Worm (Caenorhabditis elegans) whole organism, late embryonic: ENCODE measurements around the gene elt-4.

Experiments
- C38D4.7 ChIP-seq: fragments of 200-800 bp; sonication (Bioruptor generic); optimal IDR thresholded peaks from 2 replicates; lab custom pipeline; 2018; ENCODE audit warnings: mild to moderate bottlenecking, missing genetic modification characterization, moderate library complexity, missing compliant biosample characterization
- K09A11.1 ChIP-seq: sonication (generic microtip); optimal IDR thresholded peaks from 2 replicates; lab custom pipeline; 2017; ENCODE audit warnings: antibody characterized with exemption, mild to moderate bottlenecking, missing genetic modification characterization, missing compliant biosample characterization; ENCODE audit not compliant: insufficient read depth
- Y22D7AL.16 ChIP-seq: sonication (generic microtip); optimal IDR thresholded peaks from 2 replicates; lab custom pipeline; 2016; ENCODE audit warnings: missing genetic modification characterization, missing compliant biosample characterization
- ama-1 ChIP-seq: fragments of 150-350 bp; optimal IDR thresholded peaks from 2 replicates; lab custom pipeline; 2014
- ceh-14 ChIP-seq: sonication (generic microtip); optimal IDR thresholded peaks from 2 replicates; lab custom pipeline; 2016; ENCODE audit warnings: missing genotype, missing genetic modification characterization, missing compliant biosample characterization
- ceh-19 ChIP-seq: fragments of 200-800 bp; sonication (Bioruptor generic); optimal IDR thresholded peaks from 2 replicates; lab custom pipeline; 2018; ENCODE audit warnings: mild to moderate bottlenecking, missing genetic modification characterization, missing compliant biosample characterization
- ceh-22 ChIP-seq: sonication (generic microtip); optimal IDR thresholded peaks from 2 replicates; lab custom pipeline; 2017; ENCODE audit warnings: missing biosample characterization, missing genetic modification characterization
- ceh-24 ChIP-seq: sonication (generic microtip); optimal IDR thresholded peaks from 2 replicates; lab custom pipeline; 2016; ENCODE audit warnings: mild to moderate bottlenecking, missing genetic modification characterization, missing compliant biosample characterization
- ceh-34 ChIP-seq: sonication (generic microtip); optimal IDR thresholded peaks from 2 replicates; lab custom pipeline; 2016; ENCODE audit warnings: mild to moderate bottlenecking, missing genetic modification characterization, missing compliant biosample characterization
- ceh-45 ChIP-seq: fragments of 200-800 bp; sonication (Bioruptor generic); IDR thresholded peaks from 2 replicates; pipeline ENCODE4 v1.3.6; 2022; ENCODE audit warnings: missing genetic modification reagents, missing genetic modification characterization, missing compliant biosample characterization
- che-1 ChIP-seq: sonication (generic microtip); optimal IDR thresholded peaks from 2 replicates; lab custom pipeline; 2016; ENCODE audit warnings: mild to moderate bottlenecking, missing genetic modification characterization, missing compliant biosample characterization
- dve-1 ChIP-seq: sonication (generic microtip); optimal IDR thresholded peaks from 2 replicates; lab custom pipeline; 2017; ENCODE audit warnings: antibody characterized with exemption, mild to moderate bottlenecking, missing genetic modification characterization, missing compliant biosample characterization
- elt-2 ChIP-seq: sonication (generic microtip); optimal IDR thresholded peaks from 2 replicates; lab custom pipeline; 2016; ENCODE audit warnings: missing genetic modification reagents, missing genetic modification characterization, missing compliant biosample characterization
- ets-4 ChIP-seq: sonication (generic microtip); optimal IDR thresholded peaks from 2 replicates; lab custom pipeline; 2016; ENCODE audit warnings: missing genetic modification characterization, missing compliant biosample characterization
- fax-1 ChIP-seq: sonication (generic microtip); optimal IDR thresholded peaks from 2 replicates; lab custom pipeline; 2016; ENCODE audit warnings: missing genotype, missing genetic modification characterization, missing compliant biosample characterization
- fkh-10 ChIP-seq: fragments of 150-350 bp; optimal IDR thresholded peaks from 2 replicates; lab custom pipeline; 2014; ENCODE audit warnings: missing biosample characterization, missing genetic modification reagents, missing genetic modification characterization
- fkh-6 ChIP-seq: sonication (generic microtip); optimal IDR thresholded peaks from 2 replicates; lab custom pipeline; 2016; ENCODE audit warnings: missing genetic modification characterization, missing compliant biosample characterization
- gmeb-2 ChIP-seq: sonication (generic microtip); optimal IDR thresholded peaks from 2 replicates; lab custom pipeline; 2016; ENCODE audit warnings: missing genetic modification characterization, inconsistent platforms, missing compliant biosample characterization
- hlh-15 ChIP-seq: sonication (generic microtip); optimal IDR thresholded peaks from 2 replicates; lab custom pipeline; 2016; ENCODE audit warnings: missing genetic modification characterization, missing compliant biosample characterization
- hlh-30 ChIP-seq: sonication (generic microtip); optimal IDR thresholded peaks from 2 replicates; lab custom pipeline; 2017; ENCODE audit warnings: antibody characterized with exemption, missing genetic modification characterization, missing compliant biosample characterization; ENCODE audit not compliant: insufficient read depth
- hlh-8 ChIP-seq: sonication (generic microtip); optimal IDR thresholded peaks from 2 replicates; lab custom pipeline; 2016; ENCODE audit warnings: missing genotype, missing genetic modification characterization, missing compliant biosample characterization
- nhr-232 ChIP-seq: sonication (generic microtip); optimal IDR thresholded peaks from 2 replicates; lab custom pipeline; 2016; ENCODE audit warnings: missing genetic modification characterization, missing compliant biosample characterization
- npax-4 ChIP-seq: sonication (generic microtip); optimal IDR thresholded peaks from 2 replicates; lab custom pipeline; 2016; ENCODE audit warnings: missing genetic modification characterization, missing compliant biosample characterization
- odd-2 ChIP-seq: sonication (generic microtip); optimal IDR thresholded peaks from 2 replicates; lab custom pipeline; 2017; ENCODE audit warnings: antibody characterized with exemption, mild to moderate bottlenecking, missing genetic modification characterization, missing compliant biosample characterization
- pax-1 ChIP-seq: fragments of 150-350 bp; optimal IDR thresholded peaks from 2 replicates; lab custom pipeline; 2014; ENCODE audit warnings: missing biosample characterization, missing genetic modification characterization
- pqm-1 ChIP-seq: sonication (generic microtip); optimal IDR thresholded peaks from 2 replicates; lab custom pipeline; 2016; ENCODE audit warnings: missing genetic modification characterization, missing compliant biosample characterization
- rnt-1 ChIP-seq: sonication (generic microtip); optimal IDR thresholded peaks from 2 replicates; lab custom pipeline; 2016; ENCODE audit warnings: missing genetic modification characterization, missing compliant biosample characterization
- sox-4 ChIP-seq: sonication (generic microtip); optimal IDR thresholded peaks from 2 replicates; lab custom pipeline; 2017; ENCODE audit warnings: mild to moderate bottlenecking, missing genetic modification characterization, inconsistent platforms, missing compliant biosample characterization
- syd-9 ChIP-seq: sonication (generic microtip); optimal IDR thresholded peaks from 2 replicates; lab custom pipeline; 2016; ENCODE audit warnings: mild to moderate bottlenecking, missing genetic modification characterization, moderate library complexity, missing compliant biosample characterization
- ttx-3 ChIP-seq: sonication (generic microtip); optimal IDR thresholded peaks from 2 replicates; lab custom pipeline; 2016; ENCODE audit warnings: missing genetic modification reagents, missing genetic modification characterization, missing compliant biosample characterization
- unc-42 ChIP-seq: sonication (generic microtip); optimal IDR thresholded peaks from 2 replicates; lab custom pipeline; 2016; ENCODE audit warnings: missing genotype, missing genetic modification characterization, missing compliant biosample characterization
- unc-86 ChIP-seq: sonication (generic microtip); optimal IDR thresholded peaks from 2 replicates; lab custom pipeline; 2016; ENCODE audit warnings: missing genetic modification characterization, missing compliant biosample characterization
- zip-5 ChIP-seq: sonication (generic microtip); optimal IDR thresholded peaks from 2 replicates; lab custom pipeline; 2016; ENCODE audit warnings: missing genetic modification characterization, missing compliant biosample characterization

The elt-4 gene

DNA sequence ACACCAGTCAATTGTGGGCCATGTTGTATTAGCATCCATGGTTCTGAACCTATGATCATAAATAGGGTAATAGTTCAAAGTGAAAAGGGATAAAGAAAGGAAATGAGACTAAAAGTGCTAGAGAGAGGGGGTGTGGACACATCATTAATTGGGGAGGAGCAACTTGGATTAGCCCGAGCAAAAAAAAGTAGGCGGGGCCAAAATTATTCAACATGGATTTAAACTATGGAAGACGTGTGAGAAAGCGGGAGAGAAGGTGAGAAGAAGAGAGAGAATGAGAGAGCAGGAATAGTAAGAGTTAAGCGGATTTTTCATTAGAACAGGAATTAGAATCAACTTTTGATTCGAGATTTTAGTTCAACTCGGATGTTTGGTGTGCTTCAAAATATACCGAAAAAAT lies 11.8 kb upstream of the elt-4 start, which contains the start of gene C39B10.1:
Gene C39B10.1 (minus strand): TSS at position 101 of the 400 bp plus-strand sequence.
- TF ChIP-seq unc-86 (tag; lab: Kevin White, UChicago) (no peak), ceh-34 (tag; lab: Kevin White, UChicago) (no peak), rnt-1 (no peak), ama-1 (no peak), odd-2 (tag; lab: Kevin White, UChicago) (no peak), hlh-30 (tag; lab: Kevin White, UChicago) (no peak), fax-1 (tag; lab: Kevin White, UChicago) (no peak), ceh-14 (tag; lab: Kevin White, UChicago) (no peak), dve-1 (tag; lab: Kevin White, UChicago) (no peak), ceh-45 (no peak), ets-4 (tag; lab: Kevin White, UChicago) (no peak), npax-4 (no peak), pqm-1 (tag; lab: Kevin White, UChicago) (no peak), pax-1 (tag; lab: Kevin White, UChicago) (no peak), hlh-8 (tag; lab: Kevin White, UChicago) (no peak), K09A11.1 (tag; lab: Kevin White, UChicago) (no peak), che-1 (tag; lab: Kevin White, UChicago) (no peak)

DNA sequence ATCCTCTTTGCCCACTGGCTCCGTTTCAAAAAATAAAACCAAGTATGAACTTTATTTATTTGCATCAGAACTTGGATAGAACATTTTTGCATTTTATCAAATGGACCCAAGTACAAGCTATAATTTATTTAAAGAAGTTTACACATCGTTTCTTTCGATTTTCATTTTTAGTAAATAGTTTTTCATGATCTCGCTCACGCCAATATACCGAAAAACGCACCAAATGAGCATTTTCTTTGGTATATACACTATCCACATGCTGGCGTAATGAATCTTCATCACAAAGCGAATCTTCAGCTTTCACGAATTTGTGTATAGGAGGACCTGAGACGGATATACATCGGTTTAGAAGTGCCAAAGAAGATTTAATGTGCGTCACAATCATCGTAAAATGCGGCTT lies 1.2 kb downstream of the elt-4 start, which contains the start of gene C39B10.7:
Gene C39B10.7 (plus strand): TSS at position 301 of the 400 bp plus-strand sequence.
- TF ChIP-seq Y22D7AL.16 (tag; lab: Kevin White, UChicago) = no peak
- no peak for TF ChIP-seq elt-2 (tag; lab: Kevin White, UChicago)
- no peak for TF ChIP-seq dve-1 (tag; lab: Kevin White, UChicago)
- no peak for TF ChIP-seq K09A11.1 (tag; lab: Kevin White, UChicago)
- TF ChIP-seq unc-86 (tag; lab: Kevin White, UChicago) = no peak
- TF ChIP-seq fkh-6 (tag; lab: Kevin White, UChicago) = no peak
- no peak for TF ChIP-seq C38D4.7 (GFP tag; lab: Kevin White, UChicago)
- no peak for TF ChIP-seq fkh-10
- no peak for TF ChIP-seq syd-9 (tag; lab: Kevin White, UChicago)
- TF ChIP-seq zip-5 (tag; lab: Kevin White, UChicago) = no peak
- TF ChIP-seq che-1 (tag; lab: Kevin White, UChicago) = no peak
- TF ChIP-seq ceh-24 (tag; lab: Kevin White, UChicago) = no peak
- no peak for TF ChIP-seq unc-42 (tag; lab: Kevin White, UChicago)
- TF ChIP-seq pax-1 (tag; lab: Kevin White, UChicago) = no peak

DNA sequence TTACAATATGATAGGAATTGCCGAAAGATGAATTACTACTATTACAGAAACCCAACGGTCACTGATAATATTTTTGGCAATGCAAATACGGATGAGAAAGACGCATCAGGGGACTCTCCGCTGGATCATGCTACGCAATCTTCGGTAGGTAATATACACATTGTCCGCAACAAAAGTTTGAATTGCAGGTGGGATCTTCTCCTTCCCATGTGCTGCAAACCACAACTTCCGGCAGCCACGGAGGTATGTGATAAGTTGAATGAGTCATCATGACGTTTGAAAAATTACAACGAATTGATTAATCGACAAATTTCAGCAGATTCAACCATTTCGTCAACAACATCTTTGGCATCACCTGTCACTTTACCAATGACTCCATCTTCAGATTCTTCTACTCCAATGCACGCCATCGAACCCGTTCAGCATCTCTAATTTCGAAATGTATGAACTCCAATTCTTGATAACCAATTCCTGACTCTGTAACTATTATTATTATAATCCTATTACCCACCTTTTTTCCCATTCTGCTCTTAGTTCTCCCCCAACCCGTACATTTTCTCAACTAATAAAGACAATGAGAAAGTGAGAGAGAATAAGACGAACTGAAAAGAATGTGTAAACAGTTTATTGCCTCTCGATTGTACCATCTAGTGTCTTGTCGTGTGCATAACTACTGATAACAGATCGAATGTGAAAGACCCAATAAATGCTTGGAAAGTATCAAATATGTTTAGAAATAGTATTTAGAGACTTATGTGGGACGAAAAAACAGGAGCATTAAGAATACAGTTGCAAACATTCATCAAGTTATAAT lies 2.1 kb downstream of the elt-4 start:
- no peak for TF ChIP-seq npax-4
- TF ChIP-seq hlh-15 (tag; lab: Kevin White, UChicago) = no peak
- TF ChIP-seq sox-4 = no peak
- no peak for TF ChIP-seq unc-42 (tag; lab: Kevin White, UChicago)
- no peak for TF ChIP-seq nhr-232 (tag; lab: Kevin White, UChicago)
- no peak for TF ChIP-seq ceh-22 (tag; lab: Kevin White, UChicago)
- TF ChIP-seq gmeb-2 (tag; lab: Kevin White, UChicago) = no peak
- no peak for TF ChIP-seq ceh-34 (tag; lab: Kevin White, UChicago)

DNA sequence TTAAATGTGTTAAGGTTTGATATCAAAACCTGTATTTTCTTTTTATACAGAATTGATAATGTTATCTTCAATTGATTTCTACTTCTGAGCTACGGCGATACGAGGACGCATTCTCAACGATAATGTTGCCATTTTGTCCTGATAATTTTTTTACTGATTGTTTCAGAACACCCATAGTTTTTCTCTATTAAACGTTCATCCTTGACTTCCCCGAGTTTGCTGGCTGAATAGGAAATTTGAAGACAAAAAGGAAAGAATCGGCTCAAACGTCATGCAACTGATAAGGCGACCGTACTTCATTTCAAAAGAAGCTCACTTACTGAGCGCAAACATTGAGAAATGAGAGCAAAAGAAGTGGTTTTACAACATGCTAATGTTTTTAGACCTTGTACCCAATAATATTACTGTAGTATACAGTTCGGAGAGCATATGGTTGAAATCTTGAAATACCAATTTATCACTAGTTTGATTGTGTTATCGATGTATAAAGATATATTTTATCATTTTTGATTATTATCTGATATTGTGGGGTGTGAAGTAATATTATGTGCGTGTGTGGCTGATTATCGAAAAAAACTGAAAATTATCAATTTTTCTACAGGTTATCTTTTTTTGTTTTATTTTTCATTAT lies 3.9 kb downstream of the elt-4 start:
- TF ChIP-seq ceh-19 (GFP tag; lab: Kevin White, UChicago) (no peak), ttx-3 (tag; lab: Kevin White, UChicago) (no peak), ceh-34 (tag; lab: Kevin White, UChicago) (no peak), hlh-15 (tag; lab: Kevin White, UChicago) (no peak), npax-4 (no peak), odd-2 (tag; lab: Kevin White, UChicago) (no peak)
